Worm (Caenorhabditis elegans) whole organism, mixed stage, embryonic: ENCODE measurements around the gene F17C8.7.

Experiments used
- M03D4.4 ChIP-seq: sonication (generic microtip); optimal IDR thresholded peaks from 2 replicates; lab custom pipeline; 2017; ENCODE audit warnings: mild to moderate bottlenecking, missing genetic modification characterization, missing compliant biosample characterization
- bed-3 ChIP-seq: fragments of 200-800 bp; sonication (Bioruptor generic); optimal IDR thresholded peaks from 3 replicates; lab custom pipeline; 2018; ENCODE audit warnings: mild to moderate bottlenecking, missing genetic modification characterization, moderate library complexity, missing compliant biosample characterization
- blmp-1 ChIP-seq: fragments of 150-350 bp; optimal IDR thresholded peaks from 2 replicates; lab custom pipeline; 2014; ENCODE audit warnings: missing biosample characterization, missing genetic modification characterization
- ceh-39 ChIP-seq: fragments of 150-350 bp; optimal IDR thresholded peaks from 2 replicates; lab custom pipeline; 2014; ENCODE audit warnings: missing biosample characterization, missing genetic modification characterization
- ceh-43 ChIP-seq: fragments of 200-800 bp; sonication (Bioruptor generic); optimal IDR thresholded peaks from 2 replicates; lab custom pipeline; 2018; ENCODE audit warnings: mild to moderate bottlenecking, missing genetic modification characterization, moderate library complexity, missing compliant biosample characterization
- ceh-83 ChIP-seq: fragments of 200-800 bp; sonication (Bioruptor generic); optimal IDR thresholded peaks from 2 replicates; lab custom pipeline; 2018; ENCODE audit warnings: mild to moderate bottlenecking, missing genetic modification characterization, missing compliant biosample characterization
- ces-1 ChIP-seq: fragments of 150-350 bp; optimal IDR thresholded peaks from 2 replicates; lab custom pipeline; 2014; ENCODE audit warnings: missing biosample characterization, missing genetic modification reagents, missing genetic modification characterization
- cnd-1 ChIP-seq: fragments of 200-800 bp; sonication (Bioruptor generic); optimal IDR thresholded peaks from 2 replicates; lab custom pipeline; 2018; ENCODE audit warnings: mild to moderate bottlenecking, missing genetic modification characterization, missing compliant biosample characterization
- drap-1 ChIP-seq: fragments of 200-800 bp; sonication (Bioruptor generic); optimal IDR thresholded peaks from 3 replicates; lab custom pipeline; 2018; ENCODE audit warnings: mild to moderate bottlenecking, missing genetic modification characterization, missing compliant biosample characterization
- elt-1 ChIP-seq: sonication (generic microtip); optimal IDR thresholded peaks from 2 replicates; lab custom pipeline; 2017; ENCODE audit warnings: missing genetic modification characterization, mild to moderate bottlenecking, missing compliant biosample characterization, antibody characterized with exemption, moderate library complexity, borderline replicate concordance; ENCODE audit not compliant: insufficient read depth
- elt-3 ChIP-seq: fragments of 150-350 bp; optimal IDR thresholded peaks from 2 replicates; lab custom pipeline; 2014; ENCODE audit warnings: missing biosample characterization, missing genetic modification characterization
- flh-1 ChIP-seq: fragments of 200-800 bp; sonication (Bioruptor generic); optimal IDR thresholded peaks from 2 replicates; lab custom pipeline; 2018; ENCODE audit warnings: mild to moderate bottlenecking, missing genetic modification characterization, moderate library complexity, missing compliant biosample characterization
- ham-2 ChIP-seq: fragments of 200-800 bp; sonication (Bioruptor generic); optimal IDR thresholded peaks from 2 replicates; lab custom pipeline; 2018; ENCODE audit warnings: mild to moderate bottlenecking, missing genetic modification characterization, missing compliant biosample characterization
- hlh-1 ChIP-seq: fragments of 150-350 bp; optimal IDR thresholded peaks from 2 replicates; lab custom pipeline; 2014; ENCODE audit warnings: missing biosample characterization, missing genetic modification reagents, missing genetic modification characterization
- lin-13 ChIP-seq: fragments of 150-350 bp; optimal IDR thresholded peaks from 2 replicates; lab custom pipeline; 2014; ENCODE audit warnings: missing biosample characterization, missing genetic modification characterization
- lin-32 ChIP-seq: fragments of 200-800 bp; sonication (Bioruptor generic); optimal IDR thresholded peaks from 2 replicates; lab custom pipeline; 2018; ENCODE audit warnings: mild to moderate bottlenecking, missing genetic modification characterization, missing compliant biosample characterization
- lsy-2 ChIP-seq: fragments of 150-350 bp; optimal IDR thresholded peaks from 2 replicates; lab custom pipeline; 2014; ENCODE audit warnings: missing biosample characterization, missing genetic modification characterization
- mab-5 ChIP-seq: fragments of 150-350 bp; optimal IDR thresholded peaks from 2 replicates; lab custom pipeline; 2014; ENCODE audit warnings: missing biosample characterization, missing genetic modification characterization
- mep-1 ChIP-seq: fragments of 150-350 bp; optimal IDR thresholded peaks from 2 replicates; lab custom pipeline; 2017; ENCODE audit warnings: missing biosample characterization, missing genetic modification reagents, missing genetic modification characterization, inconsistent platforms
- mls-2 ChIP-seq: sonication (generic microtip); optimal IDR thresholded peaks from 2 replicates; lab custom pipeline; 2016; ENCODE audit warnings: mild to moderate bottlenecking, missing genetic modification characterization, moderate library complexity, missing compliant biosample characterization
- nhr-12 ChIP-seq: fragments of 150-350 bp; optimal IDR thresholded peaks from 2 replicates; lab custom pipeline; 2014; ENCODE audit warnings: missing biosample characterization, missing genetic modification characterization
- nhr-2 ChIP-seq: fragments of 150-350 bp; optimal IDR thresholded peaks from 2 replicates; lab custom pipeline; 2014; ENCODE audit warnings: missing biosample characterization, missing genetic modification characterization
- nhr-237 ChIP-seq: fragments of 150-350 bp; optimal IDR thresholded peaks from 2 replicates; lab custom pipeline; 2014; ENCODE audit warnings: missing biosample characterization, missing genetic modification characterization
- nhr-28 ChIP-seq: fragments of 150-350 bp; optimal IDR thresholded peaks from 2 replicates; lab custom pipeline; 2014; ENCODE audit warnings: missing biosample characterization, missing genetic modification characterization
- nhr-76 ChIP-seq: sonication (generic microtip); optimal IDR thresholded peaks from 2 replicates; lab custom pipeline; 2017; ENCODE audit warnings: missing biosample characterization, missing genetic modification characterization
- pha-4 ChIP-seq: fragments of 150-350 bp; optimal IDR thresholded peaks from 2 replicates; lab custom pipeline; 2018; ENCODE audit warnings: missing biosample characterization, missing genetic modification reagents, missing genetic modification characterization
- sem-2 ChIP-seq: fragments of 200-800 bp; sonication (Bioruptor generic); optimal IDR thresholded peaks from 2 replicates; lab custom pipeline; 2018; ENCODE audit warnings: mild to moderate bottlenecking, missing genetic modification characterization, missing compliant biosample characterization
- snpc-4 ChIP-seq: fragments of 150-350 bp; optimal IDR thresholded peaks from 2 replicates; lab custom pipeline; 2014; ENCODE audit warnings: missing biosample characterization, missing genetic modification characterization
- sptf-1 ChIP-seq: sonication (generic microtip); optimal IDR thresholded peaks from 2 replicates; lab custom pipeline; 2017; ENCODE audit warnings: mild to moderate bottlenecking, missing genetic modification characterization, moderate library complexity, missing compliant biosample characterization
- tbx-8 ChIP-seq: fragments of 200-800 bp; sonication (Bioruptor generic); optimal IDR thresholded peaks from 2 replicates; lab custom pipeline; 2018; ENCODE audit warnings: mild to moderate bottlenecking, missing genetic modification characterization, moderate library complexity, missing compliant biosample characterization
- unc-120 ChIP-seq: sonication (generic microtip); optimal IDR thresholded peaks from 2 replicates; lab custom pipeline; 2017; ENCODE audit warnings: missing genetic modification characterization, missing compliant biosample characterization; ENCODE audit not compliant: poor library complexity, severe bottlenecking
- unc-39 ChIP-seq: fragments of 150-350 bp; optimal IDR thresholded peaks from 2 replicates; lab custom pipeline; 2014; ENCODE audit warnings: missing biosample characterization, missing genetic modification characterization
- unc-62 ChIP-seq: fragments of 150-350 bp; optimal IDR thresholded peaks from 2 replicates; lab custom pipeline; 2014; ENCODE audit warnings: missing biosample characterization, missing genetic modification reagents, missing genetic modification characterization
- zip-8 ChIP-seq: fragments of 150-350 bp; optimal IDR thresholded peaks from 2 replicates; lab custom pipeline; 2014; ENCODE audit warnings: missing biosample characterization, missing genetic modification characterization
- ztf-11 ChIP-seq: fragments of 150-350 bp; optimal IDR thresholded peaks from 2 replicates; lab custom pipeline; 2014; ENCODE audit warnings: missing biosample characterization, missing genetic modification characterization

Gene F17C8.7

ce11 chrIII:4756983-4757382, 21.4 kb downstream of the F17C8.7 start, which contains the start of gene fbxl-2:
TSS of gene fbxl-2 (plus strand) at chrIII:4757260.
- peak; percentile 95 for TF ChIP-seq mep-1 (tag; lab: Kevin White, UChicago)
- no peak for TF ChIP-seq snpc-4 (tag; lab: Kevin White, UChicago)
- TF ChIP-seq flh-1, result peak; percentile 10
- TF ChIP-seq mls-2, result peak; percentile 77
- TF ChIP-seq lin-13 (tag; lab: Kevin White, UChicago), result peak; percentile 98
- no peak for TF ChIP-seq elt-1 (tag; lab: Kevin White, UChicago)
- TF ChIP-seq lin-32 (GFP tag; lab: Kevin White, UChicago), result peak; percentile 72
- peak; percentile 73 for TF ChIP-seq ztf-11 (tag; lab: Kevin White, UChicago)
- TF ChIP-seq zip-8, result no peak
- TF ChIP-seq unc-39, result no peak
- no peak for TF ChIP-seq unc-62
- TF ChIP-seq lsy-2, result peak; percentile 92
- peak; percentile 50 for TF ChIP-seq mab-5 (tag; lab: Kevin White, UChicago)
- TF ChIP-seq sem-2, result peak; percentile 46
- TF ChIP-seq ham-2 (GFP tag; lab: Kevin White, UChicago), result peak; percentile 58
- peak; percentile 73 for TF ChIP-seq ceh-83 (GFP tag; lab: Kevin White, UChicago)
- peak; percentile 34 for TF ChIP-seq hlh-1
- TF ChIP-seq ces-1 (GFP tag; lab: Kevin White, UChicago), result no peak
- TF ChIP-seq tbx-8, result peak; percentile 47
- TF ChIP-seq cnd-1, result peak; percentile 84
- peak; percentile 83 for TF ChIP-seq M03D4.4 (tag; lab: Kevin White, UChicago)
- peak; percentile 68 for TF ChIP-seq ceh-43 (GFP tag; lab: Kevin White, UChicago)
- peak; percentile 89 for TF ChIP-seq sptf-1
- TF ChIP-seq unc-120 (tag; lab: Kevin White, UChicago), result peak; percentile 51
- no peak for TF ChIP-seq nhr-28
- peak; percentile 33 for TF ChIP-seq nhr-2 (tag; lab: Kevin White, UChicago)
- peak; percentile 78 for TF ChIP-seq ceh-39
- TF ChIP-seq blmp-1 (tag; lab: Kevin White, UChicago), result no peak
- peak; percentile 94 for TF ChIP-seq pha-4 (tag; lab: Kevin White, UChicago)
- no peak for TF ChIP-seq nhr-76 (tag; lab: Kevin White, UChicago)
- peak; percentile 80 for TF ChIP-seq drap-1 (GFP tag; lab: Kevin White, UChicago)
- TF ChIP-seq elt-3, result peak; percentile 71
- peak; percentile 94 for TF ChIP-seq nhr-237 (tag; lab: Kevin White, UChicago)
- TF ChIP-seq bed-3, result peak; percentile 41
- TF ChIP-seq nhr-12 (tag; lab: Kevin White, UChicago), result peak; percentile 63
- TF ChIP-seq, all 35 proteins: peak for 26

ce11 chrIII:4762846-4763245, 27.3 kb downstream of the F17C8.7 start:
- TF ChIP-seq sptf-1 (no peak), lin-13 (tag; lab: Kevin White, UChicago) (no peak), tbx-8 (no peak), mep-1 (tag; lab: Kevin White, UChicago) (no peak), hlh-1 (no peak)

ce11 chrIII:4763509-4763908, 28.0 kb downstream of the F17C8.7 start, which contains the start of gene B0393.4:
TSS of gene B0393.4 (minus strand) at chrIII:4763609.
- no peak for TF ChIP-seq unc-39
- TF ChIP-seq zip-8, result peak; percentile 11
- no peak for TF ChIP-seq ham-2 (GFP tag; lab: Kevin White, UChicago)
- no peak for TF ChIP-seq flh-1
- TF ChIP-seq, all 35 proteins: peak for 1

ce11 chrIII:4765474-4765873, 29.9 kb downstream of the F17C8.7 start, which contains the start of gene B0393.5:
TSS of gene B0393.5 (plus strand) at chrIII:4765774.
- TF ChIP-seq ces-1 (GFP tag; lab: Kevin White, UChicago), result no peak
- peak; percentile 4 for TF ChIP-seq ham-2 (GFP tag; lab: Kevin White, UChicago)

- TF ChIP-seq pha-4 (tag; lab: Kevin White, UChicago), result no peak
- TF ChIP-seq ceh-39, result no peak
- no peak for TF ChIP-seq nhr-76 (tag; lab: Kevin White, UChicago)
- TF ChIP-seq mab-5 (tag; lab: Kevin White, UChicago), result no peak
- TF ChIP-seq mls-2, result no peak
- no peak for TF ChIP-seq nhr-2 (tag; lab: Kevin White, UChicago)
- TF ChIP-seq elt-3, result no peak
- no peak for TF ChIP-seq nhr-12 (tag; lab: Kevin White, UChicago)
- TF ChIP-seq cnd-1, result no peak
- TF ChIP-seq unc-62, result no peak
- no peak for TF ChIP-seq lin-32 (GFP tag; lab: Kevin White, UChicago)
- TF ChIP-seq drap-1 (GFP tag; lab: Kevin White, UChicago), result no peak
- TF ChIP-seq tbx-8, result no peak
- TF ChIP-seq mep-1 (tag; lab: Kevin White, UChicago), result no peak
- TF ChIP-seq unc-39, result no peak
- no peak for TF ChIP-seq ham-2 (GFP tag; lab: Kevin White, UChicago)
- TF ChIP-seq hlh-1, result no peak
- no peak for TF ChIP-seq nhr-237 (tag; lab: Kevin White, UChicago)
Observed at ce11 chrIII:4766842-4767241, 31.3 kb downstream of the F17C8.7 start.
